Worm (Caenorhabditis elegans) whole organism, L4/young adult: ENCODE measurements around the gene pals-34.
A peak's percentile ranks its signal among the peaks of the same experiment; 100 is the strongest.

Source experiments
- W03F9.2 ChIP-seq: fragments of 150-350 bp; optimal IDR thresholded peaks from 2 replicates; lab custom pipeline; 2014; ENCODE audit warnings: missing biosample characterization, missing genetic modification characterization
- dao-5 ChIP-seq: sonication (generic microtip); optimal IDR thresholded peaks from 2 replicates; lab custom pipeline; 2016; ENCODE audit warnings: missing genotype, missing genetic modification characterization, moderate library complexity, missing compliant biosample characterization
- him-1 ChIP-seq: sonication (generic microtip); optimal IDR thresholded peaks from 2 replicates; lab custom pipeline; 2016; ENCODE audit warnings: missing genotype, missing genetic modification reagents, missing genetic modification characterization, missing compliant biosample characterization

pals-34 gene

ce11 chrV:7956218-7956617 lies at the start of gene pals-34:
pals-34 (minus strand) TSS chrV:7956497.
- TF ChIP-seq dao-5 (tag; lab: Kevin White, UChicago) (no peak), him-1 (tag; lab: Kevin White, UChicago) (no peak), W03F9.2 (tag; lab: Kevin White, UChicago) (no peak)

DNA sequence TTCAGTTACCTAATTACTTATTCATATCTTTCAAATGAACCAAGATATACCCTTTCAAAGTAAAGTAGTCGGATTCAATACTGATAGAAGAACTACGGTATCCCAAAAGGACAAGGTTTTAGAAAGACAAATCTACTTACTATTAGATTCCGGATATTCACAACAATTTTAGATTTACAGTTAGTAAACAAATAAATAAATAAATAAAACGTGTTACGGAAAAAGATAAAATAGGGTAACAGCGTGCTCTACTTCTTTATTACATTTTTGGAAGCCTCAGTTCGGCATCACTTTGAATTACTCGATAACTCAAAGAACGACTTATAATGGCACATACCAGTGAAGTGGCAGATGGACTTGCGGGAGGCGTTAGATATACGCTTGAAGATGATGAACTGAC lies 48.7 kb upstream of the pals-34 start, which contains the start of gene Y97E10AR.8:
Gene Y97E10AR.8, plus strand, starts transcription at position 301 of the 400 bp plus-strand sequence.
- no peak for TF ChIP-seq dao-5 (tag; lab: Kevin White, UChicago)

ce11 chrV:8000929-8001513 lies 44.7 kb upstream of the pals-34 start, which contains the start of gene Y97E10AR.1:
Y97E10AR.1 (plus strand) TSS chrV:8001463.
- TF ChIP-seq him-1 (tag; lab: Kevin White, UChicago) = peak; percentile 90
- peak; percentile 74 for TF ChIP-seq W03F9.2 (tag; lab: Kevin White, UChicago)
- TF ChIP-seq dao-5 (tag; lab: Kevin White, UChicago) = no peak

ce11 chrV:7995878-7996277 lies 39.6 kb upstream of the pals-34 start, which contains the start of gene Y97E10AR.2:
Y97E10AR.2 (plus strand) TSS chrV:7996178.
- TF ChIP-seq him-1 (tag; lab: Kevin White, UChicago) (no peak), W03F9.2 (tag; lab: Kevin White, UChicago) (no peak), dao-5 (tag; lab: Kevin White, UChicago) (no peak)

DNA sequence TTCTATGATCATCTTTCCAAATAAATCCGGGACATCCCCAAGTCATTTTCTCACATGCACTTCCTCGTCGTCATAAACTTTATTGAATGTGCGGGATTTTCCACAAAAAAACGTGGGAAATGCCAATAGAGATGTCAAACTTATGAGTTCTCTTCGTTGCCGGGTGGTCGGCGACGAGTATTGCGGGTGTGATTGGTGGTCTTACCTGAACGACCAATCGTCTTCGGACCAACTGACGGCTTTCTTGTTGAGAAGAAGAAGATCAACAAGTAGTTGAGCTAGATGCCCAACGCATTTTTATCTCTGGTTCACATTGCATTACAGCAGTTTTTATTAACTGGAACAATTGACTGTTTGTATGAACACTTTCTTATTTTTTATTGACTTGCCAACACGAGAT lies 38.9 kb upstream of the pals-34 start:
- TF ChIP-seq dao-5 (tag; lab: Kevin White, UChicago) = no peak
- no peak for TF ChIP-seq W03F9.2 (tag; lab: Kevin White, UChicago)
- no peak for TF ChIP-seq him-1 (tag; lab: Kevin White, UChicago)

- TF ChIP-seq dao-5 (tag; lab: Kevin White, UChicago) = no peak
- TF ChIP-seq him-1 (tag; lab: Kevin White, UChicago) = no peak
- no peak for TF ChIP-seq W03F9.2 (tag; lab: Kevin White, UChicago)
Observed at ce11 chrV:7994570-7994969, 38.3 kb upstream of the pals-34 start, which contains the start of gene ceh-76. ceh-76 (minus strand) TSS chrV:7994670.

DNA sequence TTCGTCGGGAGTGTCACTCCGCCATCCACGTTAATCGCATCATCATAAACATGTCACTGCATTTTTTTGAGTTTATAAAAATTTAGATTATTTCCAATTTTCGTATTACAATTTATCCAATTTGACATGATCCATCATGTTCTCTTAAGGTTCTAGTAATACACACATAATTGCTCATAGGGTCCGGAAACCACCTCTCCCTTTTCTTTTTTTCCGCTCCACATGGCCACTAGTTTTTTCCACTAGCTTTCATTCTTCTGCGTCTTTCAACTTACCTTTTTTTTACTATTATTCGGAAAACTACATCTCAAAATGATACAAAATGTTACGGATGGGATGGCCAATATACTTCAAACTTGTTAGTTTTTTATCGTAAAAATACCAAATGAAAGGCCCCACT lies 29.6 kb upstream of the pals-34 start, which contains the start of gene Y97E10AL.1:
Gene Y97E10AL.1, plus strand, starts transcription at position 301 of the 400 bp plus-strand sequence.
- no peak for TF ChIP-seq dao-5 (tag; lab: Kevin White, UChicago)
- TF ChIP-seq W03F9.2 (tag; lab: Kevin White, UChicago) = no peak
- TF ChIP-seq him-1 (tag; lab: Kevin White, UChicago) = no peak

ce11 chrV:7983381-7984052 lies 27.2 kb upstream of the pals-34 start, which contains the start of the genes natb-1 and abhd-12:
natb-1 (minus strand) TSS chrV:7983431.
abhd-12 (plus strand) TSS chrV:7983879.
- TF ChIP-seq W03F9.2 (tag; lab: Kevin White, UChicago) (peak; percentile 75), him-1 (tag; lab: Kevin White, UChicago) (no peak)

DNA sequence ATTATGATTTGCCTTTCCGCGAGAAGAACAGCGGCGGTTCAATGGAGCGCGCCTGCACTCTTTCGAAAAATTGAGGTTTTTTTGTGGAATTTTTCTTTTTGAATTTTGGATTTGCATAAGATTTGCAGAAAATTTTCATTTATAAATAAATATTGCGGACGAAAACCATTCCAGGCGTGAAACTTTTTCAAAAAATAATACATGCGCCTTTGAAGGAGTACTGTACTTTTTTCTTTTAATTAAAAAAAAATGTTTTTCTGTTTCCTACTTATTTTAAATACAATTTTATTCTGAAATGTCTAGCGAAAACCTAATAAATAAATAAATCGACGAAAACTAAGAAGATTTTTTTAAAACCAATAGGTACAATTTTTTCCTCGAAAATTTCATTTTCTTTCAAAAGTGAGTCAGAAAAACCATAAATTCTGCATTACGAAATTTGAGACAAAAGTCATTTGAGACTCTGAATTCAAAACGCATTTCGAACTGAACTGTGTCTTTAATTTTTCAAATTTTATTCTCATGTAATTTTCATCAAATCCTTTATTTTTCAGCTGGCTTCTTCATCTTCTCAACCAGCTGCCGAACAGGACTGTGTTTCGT lies 24.8 kb upstream of the pals-34 start, which contains the start of gene F26D11.1:
Gene F26D11.1, plus strand, starts transcription at position 553 of the 603 bp plus-strand sequence.
- TF ChIP-seq dao-5 (tag; lab: Kevin White, UChicago) = no peak
- TF ChIP-seq W03F9.2 (tag; lab: Kevin White, UChicago) = no peak
- no peak for TF ChIP-seq him-1 (tag; lab: Kevin White, UChicago)

ce11 chrV:7980370-7980987 lies 24.2 kb upstream of the pals-34 start:
- TF ChIP-seq him-1 (tag; lab: Kevin White, UChicago) (peak; percentile 14), W03F9.2 (tag; lab: Kevin White, UChicago) (no peak)

ce11 chrV:7978798-7979197 lies 22.5 kb upstream of the pals-34 start:
- TF ChIP-seq him-1 (tag; lab: Kevin White, UChicago) (no peak), dao-5 (tag; lab: Kevin White, UChicago) (no peak), W03F9.2 (tag; lab: Kevin White, UChicago) (no peak)

ce11 chrV:7977701-7978461 lies 21.6 kb upstream of the pals-34 start, which contains the start of gene let-413:
let-413 (minus strand) TSS chrV:7977776.
- TF ChIP-seq W03F9.2 (tag; lab: Kevin White, UChicago) (no peak), dao-5 (tag; lab: Kevin White, UChicago) (no peak), him-1 (tag; lab: Kevin White, UChicago) (no peak)
